Worm (Caenorhabditis elegans): ENCODE data around the gene F26D11.13.

ce11 chrV:7926784-7927183, 27.7 kb downstream of the F26D11.13 start, which contains the start of gene srsx-6:
- TF ChIP-seq hlh-12 (tag; optimal IDR thresholded peaks at IDR 0.05) (no peak), dox-1 (GFP tag; IDR thresholded peaks at IDR 0.05) (no peak), nfya-1 (tag; optimal IDR thresholded peaks at IDR 0.05; ENCODE audit: borderline replicate concordance, insufficient read depth) (no peak), F52B5.7 (tag; optimal IDR thresholded peaks at IDR 0.05) (no peak), F39B2.1 (GFP tag; IDR thresholded peaks at IDR 0.05) (no peak)

Data from whole organism, young adult.